Fruit fly (Drosophila melanogaster) whole organism, embryonic: Measurements from ENCODE around the gene msps.
A peak's percentile ranks its signal among the peaks of the same experiment; 100 is the strongest.

Experiments
- Atf3 ChIP-seq: fragments of 200-800 bp; sonication (Bioruptor generic); optimal IDR thresholded peaks from 3 replicates; lab custom pipeline; 2016; ENCODE audit warnings: missing biosample characterization, missing genetic modification characterization
- CG10267 ChIP-seq: fragments of 200-800 bp; sonication (Bioruptor generic); optimal IDR thresholded peaks from 2 replicates; lab custom pipeline; 2018; ENCODE audit warnings: missing biosample characterization, mild to moderate bottlenecking, missing genetic modification characterization, moderate library complexity
- CG11456 ChIP-seq: fragments of 200-800 bp; sonication (Bioruptor generic); IDR thresholded peaks from 3 replicates; pipeline ENCODE4 v1.3.6; 2022; ENCODE audit warnings: missing biosample characterization, missing genetic modification characterization
- CG12236 ChIP-seq: fragments of 200-800 bp; sonication (Bioruptor generic); optimal IDR thresholded peaks from 2 replicates; lab custom pipeline; 2016; ENCODE audit warnings: missing biosample characterization, missing genetic modification characterization
- CG13287 ChIP-seq: fragments of 200-800 bp; sonication (Bioruptor generic); IDR thresholded peaks from 2 replicates; pipeline ENCODE4 v1.3.6; 2022; ENCODE audit warnings: missing biosample characterization, missing genetic modification characterization; ENCODE audit not compliant: partially characterized antibody
- CG13424 ChIP-seq: fragments of 200-800 bp; sonication (Bioruptor generic); optimal IDR thresholded peaks from 2 replicates; lab custom pipeline; 2019; ENCODE audit warnings: missing biosample characterization, mild to moderate bottlenecking, missing genetic modification characterization, moderate library complexity
- CG1647 ChIP-seq: fragments of 200-800 bp; sonication (Bioruptor generic); optimal IDR thresholded peaks from 3 replicates; lab custom pipeline; 2016; ENCODE audit warnings: missing biosample characterization, missing genetic modification characterization
- CG16779 ChIP-seq: fragments of 200-800 bp; sonication (Bioruptor generic); IDR thresholded peaks from 2 replicates; pipeline ENCODE4 v1.3.6; 2022; ENCODE audit warnings: missing biosample characterization, missing genetic modification characterization
- CG17802 ChIP-seq: fragments of 200-800 bp; sonication (Bioruptor generic); optimal IDR thresholded peaks from 2 replicates; lab custom pipeline; 2018; ENCODE audit warnings: missing biosample characterization, mild to moderate bottlenecking, missing genetic modification characterization, moderate library complexity
- CG2116 ChIP-seq: fragments of 200-800 bp; sonication (Bioruptor generic); optimal IDR thresholded peaks from 3 replicates; lab custom pipeline; 2018; ENCODE audit warnings: missing biosample characterization, mild to moderate bottlenecking, missing genetic modification characterization
- CG30431 ChIP-seq: fragments of 200-800 bp; sonication (Bioruptor generic); optimal IDR thresholded peaks from 2 replicates; lab custom pipeline; 2017; ENCODE audit warnings: missing biosample characterization, missing genetic modification characterization
- CG33213 ChIP-seq: fragments of 200-800 bp; sonication (Bioruptor generic); optimal IDR thresholded peaks from 3 replicates; lab custom pipeline; 2016; ENCODE audit warnings: missing biosample characterization, missing genetic modification characterization
- CG6175 ChIP-seq: fragments of 200-800 bp; sonication (Bioruptor generic); IDR thresholded peaks from 3 replicates; pipeline ENCODE4 v1.3.6; 2022; ENCODE audit warnings: missing biosample characterization, missing genetic modification characterization
- CG8478 ChIP-seq: fragments of >200 bp; optimal IDR thresholded peaks from 2 replicates; lab custom pipeline; 2018
- CG9215 ChIP-seq: fragments of 200-800 bp; sonication (Bioruptor generic); IDR thresholded peaks from 2 replicates; pipeline ENCODE4 v1.3.6; 2022; ENCODE audit warnings: missing biosample characterization, missing genetic modification characterization
- CG9817 ChIP-seq: fragments of 200-800 bp; sonication (Bioruptor generic); optimal IDR thresholded peaks from 2 replicates; lab custom pipeline; 2018; ENCODE audit warnings: missing biosample characterization, mild to moderate bottlenecking, missing genetic modification characterization, moderate library complexity
- D19A ChIP-seq: fragments of 200-800 bp; optimal IDR thresholded peaks from 3 replicates; lab custom pipeline; 2019; ENCODE audit warnings: missing biosample characterization, mild to moderate bottlenecking, missing genetic modification characterization, moderate library complexity
- Dp ChIP-seq: fragments of 200-800 bp; sonication (Bioruptor generic); optimal IDR thresholded peaks from 2 replicates; lab custom pipeline; 2018; ENCODE audit warnings: missing biosample characterization, mild to moderate bottlenecking, missing genetic modification characterization, moderate library complexity
- Eip74EF ChIP-seq, 2 experiments: fragments of 200-800 bp in 1 of 2; fragments of >200 bp in 1 of 2; sonication (Bioruptor generic) in 1 of 2; optimal IDR thresholded peaks; 2 replicates each; lab custom pipeline; 2017 to 2019; ENCODE audit warnings: missing biosample characterization in 2 of 2, missing genetic modification characterization in 2 of 2, mild to moderate bottlenecking in 1 of 2, moderate library complexity in 1 of 2
- Fer1 ChIP-seq: fragments of 200-800 bp; sonication (Bioruptor generic); optimal IDR thresholded peaks from 2 replicates; lab custom pipeline; 2017; ENCODE audit warnings: missing biosample characterization, mild to moderate bottlenecking, missing genetic modification characterization
- GATAe ChIP-seq: fragments of 200-800 bp; sonication (Bioruptor generic); conservative IDR thresholded peaks from 2 replicates; pipeline ENCODE4 v1.3.6; 2022; ENCODE audit warnings: missing biosample characterization, missing genetic modification characterization
- Hey ChIP-seq: fragments of 200-800 bp; sonication (Bioruptor generic); optimal IDR thresholded peaks from 3 replicates; lab custom pipeline; 2018; ENCODE audit warnings: missing biosample characterization, mild to moderate bottlenecking, missing genetic modification characterization
- HmgD ChIP-seq: fragments of 200-800 bp; sonication (Bioruptor generic); optimal IDR thresholded peaks from 3 replicates; lab custom pipeline; 2016; ENCODE audit warnings: missing biosample characterization, missing genetic modification characterization
- Hr51 ChIP-seq, 2 experiments: fragments of 200-800 bp; sonication (Bioruptor generic); optimal IDR thresholded peaks; 2 replicates in 1 of 2; 3 replicates in 1 of 2; lab custom pipeline; 2016 to 2018; ENCODE audit warnings: missing biosample characterization in 2 of 2, missing genetic modification characterization in 2 of 2, mild to moderate bottlenecking in 1 of 2, moderate library complexity in 1 of 2
- Jarid2 ChIP-seq: fragments of 200-800 bp; sonication (Bioruptor generic); optimal IDR thresholded peaks from 3 replicates; lab custom pipeline; 2017; ENCODE audit warnings: mild to moderate bottlenecking, missing biosample characterization, missing genetic modification reagents, missing genetic modification characterization
- Scr ChIP-seq: fragments of 200-800 bp; sonication (Bioruptor generic); IDR thresholded peaks from 2 replicates; pipeline ENCODE4 v1.3.6; 2022; ENCODE audit warnings: missing biosample characterization, missing genetic modification characterization; ENCODE audit not compliant: partially characterized antibody
- Sry-δ ChIP-seq: fragments of 200-800 bp; sonication (Bioruptor generic); optimal IDR thresholded peaks from 2 replicates; lab custom pipeline; 2016; ENCODE audit warnings: missing biosample characterization, missing genetic modification characterization
- TFAM ChIP-seq: fragments of 200-800 bp; sonication (Bioruptor generic); optimal IDR thresholded peaks from 2 replicates; lab custom pipeline; 2017; ENCODE audit warnings: missing biosample characterization, missing genetic modification characterization, inconsistent platforms
- ab ChIP-seq: fragments of 200-800 bp; sonication (Bioruptor generic); optimal IDR thresholded peaks from 2 replicates; lab custom pipeline; 2016; ENCODE audit warnings: missing biosample characterization, missing genetic modification characterization
- ara ChIP-seq: fragments of 200-800 bp; sonication (Bioruptor generic); IDR thresholded peaks from 2 replicates; pipeline ENCODE4 v1.3.6; 2022; ENCODE audit warnings: missing biosample characterization, missing genetic modification characterization
- bigmax ChIP-seq: fragments of 200-800 bp; sonication (Bioruptor generic); optimal IDR thresholded peaks from 2 replicates; lab custom pipeline; 2018; ENCODE audit warnings: missing biosample characterization, mild to moderate bottlenecking, missing genetic modification characterization
- chm ChIP-seq: fragments of 200-800 bp; sonication (Bioruptor generic); IDR thresholded peaks from 2 replicates; pipeline ENCODE4 v1.3.6; 2022; ENCODE audit warnings: missing biosample characterization, missing genetic modification characterization
- ci ChIP-seq: fragments of 200-800 bp; sonication (Bioruptor generic); IDR thresholded peaks from 3 replicates; pipeline ENCODE4 v1.3.6; 2022; ENCODE audit warnings: missing biosample characterization, missing genetic modification characterization
- da ChIP-seq: fragments of 200-800 bp; sonication (Bioruptor generic); optimal IDR thresholded peaks from 2 replicates; lab custom pipeline; 2016; ENCODE audit warnings: missing biosample characterization, missing genetic modification characterization
- disco-r ChIP-seq: fragments of 200-800 bp; sonication (Bioruptor generic); optimal IDR thresholded peaks from 2 replicates; lab custom pipeline; 2016; ENCODE audit warnings: missing biosample characterization, missing genetic modification characterization
- dmrt99B ChIP-seq: fragments of 200-800 bp; sonication (Bioruptor generic); optimal IDR thresholded peaks from 2 replicates; lab custom pipeline; 2018; ENCODE audit warnings: missing biosample characterization, mild to moderate bottlenecking, missing genetic modification characterization, moderate library complexity
- emc ChIP-seq: fragments of 200-800 bp; sonication (Bioruptor generic); optimal IDR thresholded peaks from 2 replicates; lab custom pipeline; 2016; ENCODE audit warnings: missing biosample characterization, missing genetic modification characterization
- fru ChIP-seq: fragments of >200 bp; optimal IDR thresholded peaks from 2 replicates; lab custom pipeline; 2017
- hb ChIP-seq: fragments of 200-800 bp; sonication (Bioruptor generic); IDR thresholded peaks from 3 replicates; pipeline ENCODE4 v1.3.6; 2022; ENCODE audit warnings: missing biosample characterization, missing genetic modification characterization; ENCODE audit not compliant: partially characterized antibody
- her ChIP-seq: fragments of 200-800 bp; sonication (Bioruptor generic); optimal IDR thresholded peaks from 2 replicates; lab custom pipeline; 2016; ENCODE audit warnings: missing biosample characterization, missing genetic modification characterization
- ind ChIP-seq: fragments of 200-800 bp; sonication (Bioruptor generic); optimal IDR thresholded peaks from 3 replicates; lab custom pipeline; 2016; ENCODE audit warnings: missing biosample characterization, missing genetic modification characterization
- org-1 ChIP-seq: fragments of 200-800 bp; sonication (Bioruptor generic); optimal IDR thresholded peaks from 2 replicates; lab custom pipeline; 2017; ENCODE audit warnings: missing biosample characterization, missing genetic modification characterization
- pb ChIP-seq: fragments of 200-800 bp; sonication (Bioruptor generic); optimal IDR thresholded peaks from 3 replicates; lab custom pipeline; 2016; ENCODE audit warnings: missing biosample characterization, missing genetic modification characterization
- phol ChIP-seq: fragments of 200-800 bp; sonication (Bioruptor generic); optimal IDR thresholded peaks from 3 replicates; lab custom pipeline; 2018; ENCODE audit warnings: missing biosample characterization, mild to moderate bottlenecking, missing genetic modification characterization, moderate library complexity
- sens ChIP-seq: fragments of 200-800 bp; sonication (Bioruptor generic); peaks from one replicate; lab custom pipeline; 2016; ENCODE audit warnings: missing biosample characterization, missing genetic modification characterization
- slou ChIP-seq: fragments of 200-800 bp; sonication (Bioruptor generic); optimal IDR thresholded peaks from 3 replicates; lab custom pipeline; 2016; ENCODE audit warnings: missing biosample characterization, missing genetic modification characterization
- slp2 ChIP-seq: fragments of 200-800 bp; sonication (Bioruptor generic); optimal IDR thresholded peaks from 2 replicates; lab custom pipeline; 2016; ENCODE audit warnings: missing biosample characterization, missing genetic modification characterization
- sna ChIP-seq: fragments of 200-800 bp; sonication (Bioruptor generic); IDR thresholded peaks from 2 replicates; pipeline ENCODE4 v1.3.6; 2022; ENCODE audit warnings: missing biosample characterization, missing genetic modification characterization; ENCODE audit not compliant: partially characterized antibody
- tap ChIP-seq: fragments of 200-800 bp; optimal IDR thresholded peaks from 3 replicates; lab custom pipeline; 2019; ENCODE audit warnings: missing biosample characterization, mild to moderate bottlenecking, missing genetic modification characterization, moderate library complexity
- tin ChIP-seq: fragments of 200-800 bp; sonication (Bioruptor generic); optimal IDR thresholded peaks from 3 replicates; lab custom pipeline; 2016; ENCODE audit warnings: missing biosample characterization, missing genetic modification characterization
- tio ChIP-seq: fragments of 200-800 bp; sonication (Bioruptor generic); optimal IDR thresholded peaks from 2 replicates; lab custom pipeline; 2017; ENCODE audit warnings: missing biosample characterization, missing genetic modification characterization, inconsistent platforms
- wek ChIP-seq: fragments of 200-800 bp; sonication (Bioruptor generic); optimal IDR thresholded peaks from 3 replicates; lab custom pipeline; 2018; ENCODE audit warnings: missing biosample characterization, mild to moderate bottlenecking, missing genetic modification characterization, moderate library complexity

msps gene

DNA sequence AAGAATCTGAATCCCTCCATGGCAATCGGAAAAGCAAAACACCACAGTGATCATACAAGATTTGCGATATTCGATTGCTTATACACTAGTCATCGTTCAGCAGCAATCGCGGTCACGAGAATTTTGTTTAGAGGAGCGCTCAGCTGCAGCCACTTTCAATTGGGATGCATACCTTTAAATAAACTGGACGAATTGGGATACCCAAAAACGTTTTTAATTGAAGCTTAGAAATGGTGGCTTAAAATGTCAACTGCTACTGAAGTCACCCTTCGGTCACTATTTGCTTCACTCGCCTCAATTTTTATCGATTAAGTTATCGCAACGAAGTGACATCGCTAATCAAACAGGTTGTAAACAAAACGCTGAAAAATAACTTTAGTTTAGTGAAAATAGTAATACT is 1.2 kb upstream of the msps start, which contains the start of the genes IKKbeta and CG5013 (continued):
- TF ChIP-seq Eip74EF (GFP tag; optimal IDR thresholded peaks at IDR 0.05; lab: Kevin White, UChicago), result no peak
- TF ChIP-seq tio (GFP tag; lab: Kevin White, UChicago), result no peak
- no peak for TF ChIP-seq CG17802 (tag; lab: Kevin White, UChicago)
- peak; percentile 61 for TF ChIP-seq CG9817
- peak; percentile 46 for TF ChIP-seq disco-r (GFP tag; lab: Kevin White, UChicago)
- TF ChIP-seq Scr, result peak; percentile 85
- TF ChIP-seq Dp (GFP tag; lab: Kevin White, UChicago), result peak; percentile 31
- TF ChIP-seq CG16779, result no peak
- TF ChIP-seq CG13287, result peak; percentile 85
- TF ChIP-seq CG1647 (GFP tag; lab: Kevin White, UChicago), result no peak
- no peak for TF ChIP-seq fru (lab: Kevin White, UChicago)
- no peak for TF ChIP-seq GATAe (GFP tag; lab: Robert Waterston, UW)
- peak; percentile 22 for TF ChIP-seq Fer1 (GFP tag; lab: Kevin White, UChicago)
- TF ChIP-seq tin (GFP tag; lab: Kevin White, UChicago), result peak; percentile 36
- TF ChIP-seq her (GFP tag; lab: Kevin White, UChicago), result peak; percentile 43
- peak; percentile 59 for TF ChIP-seq CG13424
- TF ChIP-seq CG33213 (GFP tag; lab: Kevin White, UChicago), result peak; percentile 55
- peak; percentile 21 for TF ChIP-seq D19A
- TF ChIP-seq da (GFP tag; lab: Kevin White, UChicago), result no peak
- TF ChIP-seq CG11456, result 0 out of 3 replicates have a peak, but pooled peaks have one; percentile 45
- peak; percentile 57; the same call in 1 of the 2 replicates for TF ChIP-seq ara (GFP tag; lab: Robert Waterston, UW)
- TF ChIP-seq dmrt99B (tag; lab: Kevin White, UChicago), result no peak
- no peak for TF ChIP-seq bigmax (GFP tag; lab: Kevin White, UChicago)
- 0 out of 3 replicates have a peak, but pooled peaks have one; percentile 49 for TF ChIP-seq ci (GFP tag; lab: Robert Waterston, UW)
- no peak for TF ChIP-seq wek (GFP tag; lab: Kevin White, UChicago)
- peak; percentile 49 for TF ChIP-seq ind (GFP tag; lab: Kevin White, UChicago)
- TF ChIP-seq CG30431, result no peak
- peak; percentile 7 for TF ChIP-seq slp2
- TF ChIP-seq org-1, result no peak
- peak; percentile 87 for TF ChIP-seq sna (GFP tag; lab: Robert Waterston, UW)
- TF ChIP-seq ab (GFP tag; lab: Kevin White, UChicago), result no peak
- TF ChIP-seq CG8478 (lab: Kevin White, UChicago), result peak; percentile 30
- TF ChIP-seq CG6175, result no peak
- TF ChIP-seq emc (GFP tag; lab: Kevin White, UChicago), result no peak
- TF ChIP-seq Hey, result no peak
- no peak for TF ChIP-seq TFAM (GFP tag; lab: Kevin White, UChicago)
- peak; percentile 98 for TF ChIP-seq Sry-δ (GFP tag; lab: Kevin White, UChicago)
- TF ChIP-seq phol, result peak; percentile 66
- peak; percentile 59 for TF ChIP-seq CG10267 (tag; lab: Kevin White, UChicago)
- TF ChIP-seq pb, result peak; percentile 52
- TF ChIP-seq chm, result no peak
- TF ChIP-seq CG12236 (GFP tag; lab: Kevin White, UChicago), result no peak
- peak; percentile 58 for TF ChIP-seq CG9215
- peak; percentile 89 for TF ChIP-seq sens (GFP tag; lab: Kevin White, UChicago)
- TF ChIP-seq CG2116, result peak; percentile 85
- TF ChIP-seq slou (GFP tag; lab: Kevin White, UChicago), result peak; percentile 38
- no peak for TF ChIP-seq tap (tag; lab: Kevin White, UChicago)
- no peak for TF ChIP-seq Atf3 (GFP tag; lab: Kevin White, UChicago)
- peak; percentile 82 for TF ChIP-seq HmgD (GFP tag; lab: Kevin White, UChicago)
- TF ChIP-seq Hr51 (GFP tag; optimal IDR thresholded peaks at IDR 0.05; lab: Kevin White, UChicago), result peak in 1 of 2 experiments; percentile 44
- peak; percentile 80 for TF ChIP-seq hb (GFP tag; lab: Robert Waterston, UW)
- no peak for TF ChIP-seq Jarid2 (GFP tag; lab: Kevin White, UChicago)
